Fruit fly (Drosophila melanogaster) whole organism, pupa: ENCODE results near the gene CG31274.

ENCODE experiments used
- CG10348 ChIP-seq: fragments of 200-800 bp; sonication (Bioruptor generic); IDR thresholded peaks from 2 replicates; pipeline ENCODE4 v1.3.6; 2022; ENCODE audit warnings: missing biosample characterization, missing genetic modification characterization
- CG12605 ChIP-seq: fragments of 200-800 bp; sonication (Bioruptor generic); IDR thresholded peaks from 2 replicates; pipeline ENCODE4 v1.3.6; 2022; ENCODE audit warnings: missing biosample characterization, missing genetic modification characterization
- CG13204 ChIP-seq: fragments of 200-800 bp; sonication (Bioruptor generic); optimal IDR thresholded peaks from 2 replicates; lab custom pipeline; 2018; ENCODE audit warnings: missing biosample characterization, mild to moderate bottlenecking, missing genetic modification characterization, moderate library complexity
- CG14655 ChIP-seq: fragments of 200-800 bp; sonication (Bioruptor generic); optimal IDR thresholded peaks from 3 replicates; lab custom pipeline; 2017; ENCODE audit warnings: mild to moderate bottlenecking, missing biosample characterization, missing genetic modification reagents, missing genetic modification characterization
- CG15710 ChIP-seq: fragments of 200-800 bp; sonication (Bioruptor generic); optimal IDR thresholded peaks from 2 replicates; lab custom pipeline; 2018; ENCODE audit warnings: missing biosample characterization, mild to moderate bottlenecking, missing genetic modification characterization, moderate library complexity
- CG17806 ChIP-seq: fragments of 200-800 bp; sonication (Bioruptor generic); optimal IDR thresholded peaks from 2 replicates; lab custom pipeline; 2018; ENCODE audit warnings: missing biosample characterization, mild to moderate bottlenecking, missing genetic modification characterization, moderate library complexity
- CG32121 ChIP-seq: fragments of 200-800 bp; sonication (Bioruptor generic); IDR thresholded peaks from 2 replicates; pipeline ENCODE4 v1.3.6; 2022; ENCODE audit warnings: missing biosample characterization, missing genetic modification characterization
- CG34367 ChIP-seq: fragments of 200-800 bp; sonication (Bioruptor generic); optimal IDR thresholded peaks from 2 replicates; lab custom pipeline; 2018; ENCODE audit warnings: missing biosample characterization, mild to moderate bottlenecking, missing genetic modification characterization
- CG4496 ChIP-seq: fragments of 200-800 bp; sonication (Bioruptor generic); IDR thresholded peaks from 3 replicates; pipeline ENCODE4 v1.3.6; 2022; ENCODE audit warnings: missing biosample characterization, missing genetic modification characterization
- CG8159 ChIP-seq: fragments of 200-800 bp; sonication (Bioruptor generic); optimal IDR thresholded peaks from 3 replicates; lab custom pipeline; 2018; ENCODE audit warnings: missing biosample characterization, mild to moderate bottlenecking, missing genetic modification characterization, moderate library complexity
- CG8301 ChIP-seq: fragments of 200-800 bp; sonication (Bioruptor generic); optimal IDR thresholded peaks from 2 replicates; lab custom pipeline; 2018; ENCODE audit warnings: missing biosample characterization, mild to moderate bottlenecking, missing genetic modification characterization
- CG9948 ChIP-seq: fragments of 200-800 bp; sonication (Bioruptor generic); optimal IDR thresholded peaks from 2 replicates; lab custom pipeline; 2018; ENCODE audit warnings: missing biosample characterization, mild to moderate bottlenecking, missing genetic modification characterization, moderate library complexity
- D1 ChIP-seq: fragments of 200-800 bp; sonication (Bioruptor generic); optimal IDR thresholded peaks from 2 replicates; lab custom pipeline; 2018; ENCODE audit warnings: missing biosample characterization, mild to moderate bottlenecking, missing genetic modification characterization, moderate library complexity
- EcR ChIP-seq: fragments of 200-800 bp; sonication (Bioruptor generic); optimal IDR thresholded peaks from 3 replicates; lab custom pipeline; 2019; ENCODE audit warnings: missing biosample characterization, missing genetic modification characterization, mild to moderate bottlenecking, moderate library complexity, missing genetic modification reagents
- Ets98B ChIP-seq: fragments of 200-800 bp; sonication (Bioruptor generic); IDR thresholded peaks from 2 replicates; pipeline ENCODE4 v1.3.6; 2022; ENCODE audit warnings: missing biosample characterization, missing genetic modification characterization
- Pif1A ChIP-seq: fragments of 200-800 bp; sonication (Bioruptor generic); optimal IDR thresholded peaks from 3 replicates; lab custom pipeline; 2016; ENCODE audit warnings: missing biosample characterization, missing genetic modification characterization
- Pif1B ChIP-seq: fragments of 200-800 bp; sonication (Bioruptor generic); optimal IDR thresholded peaks from 3 replicates; lab custom pipeline; 2016; ENCODE audit warnings: missing biosample characterization, missing genetic modification characterization
- Snoo ChIP-seq: fragments of 200-800 bp; sonication (Bioruptor generic); optimal IDR thresholded peaks from 3 replicates; lab custom pipeline; 2017; ENCODE audit warnings: missing biosample characterization, mild to moderate bottlenecking, missing genetic modification characterization, inconsistent platforms
- fd96Ca ChIP-seq: fragments of 200-800 bp; sonication (Bioruptor generic); IDR thresholded peaks from 3 replicates; pipeline ENCODE4 v1.3.6; 2022; ENCODE audit warnings: missing biosample characterization, missing genetic modification characterization
- gl ChIP-seq: fragments of 200-800 bp; sonication (Bioruptor generic); optimal IDR thresholded peaks from 2 replicates; lab custom pipeline; 2018; ENCODE audit warnings: missing biosample characterization, mild to moderate bottlenecking, missing genetic modification characterization
- rn ChIP-seq: fragments of 200-800 bp; sonication (Bioruptor generic); IDR thresholded peaks from 2 replicates; pipeline ENCODE4 v1.3.6; 2022; ENCODE audit warnings: missing biosample characterization, missing genetic modification characterization

CG31274 gene

dm6 chr3R:17008018-17008674, 15.3 kb downstream of the CG31274 start, which contains the start of gene CG8907:
CG8907 (plus strand) TSS chr3R:17008269.
- TF ChIP-seq EcR (peak; percentile 31), D1 (tag; lab: Kevin White, UChicago) (no peak), CG9948 (tag; lab: Kevin White, UChicago) (no peak), CG32121 (GFP tag; lab: Robert Waterston, UW) (no peak), Ets98B (GFP tag; lab: Robert Waterston, UW) (no peak)

dm6 chr3R:17008675-17009022, 15.8 kb downstream of the CG31274 start:
- TF ChIP-seq CG8301 (tag; lab: Kevin White, UChicago) (no peak), Ets98B (GFP tag; lab: Robert Waterston, UW) (no peak), D1 (tag; lab: Kevin White, UChicago) (no peak), CG14655 (no peak), CG10348 (GFP tag; lab: Robert Waterston, UW) (no peak)

dm6 chr3R:17014276-17014675, 21.5 kb downstream of the CG31274 start, which contains the start of gene Pxd:
Pxd (plus strand) TSS chr3R:17014576.
- TF ChIP-seq gl (tag; lab: Kevin White, UChicago) (no peak), EcR (no peak), CG4496 (GFP tag; lab: Robert Waterston, UW) (0 out of 3 replicates have a peak, but pooled peaks have one; percentile 31), CG9948 (tag; lab: Kevin White, UChicago) (no peak), CG10348 (GFP tag; lab: Robert Waterston, UW) (no peak), CG13204 (GFP tag; lab: Kevin White, UChicago) (no peak), D1 (tag; lab: Kevin White, UChicago) (no peak), CG8301 (tag; lab: Kevin White, UChicago) (no peak), CG34367 (no peak)

- no peak for TF ChIP-seq CG15710 (tag; lab: Kevin White, UChicago)
- TF ChIP-seq rn (GFP tag; lab: Robert Waterston, UW) = no peak
- no peak for TF ChIP-seq CG12605 (GFP tag; lab: Robert Waterston, UW)
- TF ChIP-seq CG13204 (GFP tag; lab: Kevin White, UChicago) = no peak
- no peak for TF ChIP-seq CG4496 (GFP tag; lab: Robert Waterston, UW)
- TF ChIP-seq Snoo (tag; lab: Kevin White, UChicago) = no peak
- no peak for TF ChIP-seq Pif1A
- TF ChIP-seq gl (tag; lab: Kevin White, UChicago) = no peak
These were observed 23.4 kb downstream of the CG31274 start for dm6 chr3R:17016193-17016592.

- TF ChIP-seq CG12605 (GFP tag; lab: Robert Waterston, UW) (no peak), CG8159 (tag; lab: Kevin White, UChicago) (peak; percentile 51), Snoo (tag; lab: Kevin White, UChicago) (no peak), CG10348 (GFP tag; lab: Robert Waterston, UW) (no peak), CG34367 (no peak), CG17806 (peak; percentile 22), gl (tag; lab: Kevin White, UChicago) (peak; percentile 53), CG14655 (peak; percentile 47), Pif1B (GFP tag; lab: Kevin White, UChicago) (no peak), CG13204 (GFP tag; lab: Kevin White, UChicago) (peak; percentile 33), D1 (tag; lab: Kevin White, UChicago) (no peak), Pif1A (peak; percentile 6), CG15710 (tag; lab: Kevin White, UChicago) (no peak), Ets98B (GFP tag; lab: Robert Waterston, UW) (no peak), CG8301 (tag; lab: Kevin White, UChicago) (peak; percentile 8), CG9948 (tag; lab: Kevin White, UChicago) (peak; percentile 19), fd96Ca (no peak), CG32121 (GFP tag; lab: Robert Waterston, UW) (no peak), EcR (peak; percentile 76), rn (GFP tag; lab: Robert Waterston, UW) (no peak), CG4496 (GFP tag; lab: Robert Waterston, UW) (0 out of 3 replicates have a peak, but pooled peaks have one; percentile 17)
- TF ChIP-seq, all 21 proteins: peak for 10
These were observed 26.2 kb downstream of the CG31274 start for dm6 chr3R:17018902-17019527.

DNA sequence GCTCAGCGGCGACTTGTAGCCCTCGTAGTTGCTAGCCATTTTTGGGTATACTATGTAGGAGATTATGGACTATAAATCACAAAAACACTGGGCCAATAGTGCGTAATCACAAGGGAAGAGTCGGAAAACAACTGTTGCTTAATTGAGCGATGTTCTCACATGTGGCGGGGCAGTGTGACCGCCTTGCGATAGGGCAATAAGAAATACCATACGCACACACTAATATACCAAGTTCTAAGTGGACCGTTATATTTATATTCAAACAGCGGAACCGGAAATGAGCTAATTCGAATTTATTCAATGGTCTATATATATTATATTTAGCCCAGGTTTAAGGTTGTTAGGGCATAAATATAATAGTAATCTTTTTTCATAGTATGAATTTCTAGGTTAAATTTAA, 28.1 kb downstream of the CG31274 start, which contains the start of gene Adsl:
Gene Adsl (minus strand): TSS at position 165 of the 400 bp plus-strand sequence.
- TF ChIP-seq CG4496 (GFP tag; lab: Robert Waterston, UW) (peak; percentile 53), Pif1B (GFP tag; lab: Kevin White, UChicago) (peak; percentile 8), Snoo (tag; lab: Kevin White, UChicago) (peak; percentile 79), CG8301 (tag; lab: Kevin White, UChicago) (peak; percentile 9), CG14655 (no peak), rn (GFP tag; lab: Robert Waterston, UW) (no peak), CG12605 (GFP tag; lab: Robert Waterston, UW) (peak; percentile 78), CG8159 (tag; lab: Kevin White, UChicago) (peak; percentile 39), CG10348 (GFP tag; lab: Robert Waterston, UW) (no peak), CG34367 (no peak), CG17806 (no peak), gl (tag; lab: Kevin White, UChicago) (no peak), EcR (no peak), CG9948 (tag; lab: Kevin White, UChicago) (no peak), Pif1A (peak; percentile 59), CG13204 (GFP tag; lab: Kevin White, UChicago) (no peak), fd96Ca (no peak), D1 (tag; lab: Kevin White, UChicago) (peak; percentile 61), Ets98B (GFP tag; lab: Robert Waterston, UW) (no peak), CG15710 (tag; lab: Kevin White, UChicago) (no peak), CG32121 (GFP tag; lab: Robert Waterston, UW) (no peak)
